Worm (Caenorhabditis elegans) whole organism, L4 larva: ENCODE measurements around the gene ZK250.2.

Source experiments
- aly-2 ChIP-seq: sonication (generic microtip); optimal IDR thresholded peaks from 2 replicates; lab custom pipeline; 2018; ENCODE audit warnings: missing biosample characterization, missing genetic modification characterization
- ceh-62 ChIP-seq: sonication (generic microtip); optimal IDR thresholded peaks from 2 replicates; lab custom pipeline; 2017; ENCODE audit warnings: missing biosample characterization, missing genetic modification characterization
- ces-1 ChIP-seq: fragments of 150-350 bp; sonication (generic microtip); optimal IDR thresholded peaks from 4 replicates; lab custom pipeline; 2014; ENCODE audit warnings: missing biosample characterization, missing genetic modification reagents, missing genetic modification characterization
- dve-1 ChIP-seq: sonication (generic microtip); optimal IDR thresholded peaks from 2 replicates; lab custom pipeline; 2017; ENCODE audit warnings: antibody characterized with exemption, mild to moderate bottlenecking, missing genetic modification characterization, missing compliant biosample characterization; ENCODE audit not compliant: insufficient read depth
- lin-1 ChIP-seq: fragments of 200-800 bp; sonication (Bioruptor generic); IDR thresholded peaks from 2 replicates; pipeline ENCODE4 v1.3.6; 2022; ENCODE audit warnings: missing genetic modification reagents, missing genetic modification characterization, missing compliant biosample characterization
- lin-39 ChIP-seq: fragments of 150-350 bp; optimal IDR thresholded peaks from 2 replicates; lab custom pipeline; 2014; ENCODE audit warnings: missing biosample characterization, missing genetic modification reagents, missing genetic modification characterization
- nhr-11 ChIP-seq: fragments of 150-350 bp; optimal IDR thresholded peaks from 2 replicates; lab custom pipeline; 2014; ENCODE audit warnings: missing biosample characterization, missing genetic modification characterization
- nhr-25 ChIP-seq: sonication (generic microtip); optimal IDR thresholded peaks from 2 replicates; lab custom pipeline; 2017; ENCODE audit warnings: missing genetic modification characterization, mild to moderate bottlenecking, missing compliant biosample characterization, antibody characterized with exemption, moderate library complexity, borderline replicate concordance; ENCODE audit not compliant: insufficient read depth
- nhr-76 ChIP-seq: fragments of 150-350 bp; optimal IDR thresholded peaks from 2 replicates; lab custom pipeline; 2014; ENCODE audit warnings: missing biosample characterization, missing genetic modification characterization
- rbr-2 ChIP-seq: sonication (generic microtip); optimal IDR thresholded peaks from 2 replicates; lab custom pipeline; 2016; ENCODE audit warnings: missing genotype, missing genetic modification characterization, missing compliant biosample characterization
- unc-62 ChIP-seq, 3 experiments: fragments of 150-350 bp in 1 of 3; sonication (generic microtip); optimal IDR thresholded peaks in 2 of 3; peaks in 1 of 3; 1 replicate in 1 of 3; 2 replicates in 2 of 3; lab custom pipeline; 2014 to 2017; ENCODE audit warnings: missing biosample characterization in 3 of 3, missing genetic modification characterization in 3 of 3, missing genetic modification reagents in 3 of 3, missing genotype in 1 of 3
- zag-1 ChIP-seq: fragments of 150-350 bp; optimal IDR thresholded peaks from 2 replicates; lab custom pipeline; 2014; ENCODE audit warnings: missing biosample characterization, missing genetic modification characterization
- zip-11 ChIP-seq: fragments of 200-800 bp; sonication (Bioruptor generic); IDR thresholded peaks from 2 replicates; pipeline ENCODE4 v1.3.6; 2022; ENCODE audit warnings: missing genetic modification characterization, missing compliant biosample characterization

DNA sequence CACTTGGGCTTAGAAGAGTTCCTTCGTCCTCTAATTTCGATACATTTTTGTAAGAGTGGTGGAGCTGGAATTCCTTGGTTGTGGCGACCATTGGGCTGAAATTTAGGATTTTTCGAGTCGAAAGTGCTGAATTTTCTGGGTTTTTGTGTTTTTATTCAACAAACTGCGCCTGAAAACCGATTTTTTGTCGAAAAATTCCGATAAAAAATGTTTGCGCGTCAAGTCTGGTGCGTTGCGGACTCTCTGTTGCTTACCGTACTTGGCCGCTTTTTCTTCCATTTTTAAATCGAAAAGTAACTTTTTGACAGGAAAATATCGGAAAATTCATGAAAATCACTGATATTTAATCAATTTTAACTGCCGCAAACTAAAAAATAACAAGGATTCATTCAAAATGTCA lies 30.6 kb upstream of the ZK250.2 start, which contains the start of gene bath-4:
- no peak for TF ChIP-seq lin-1 (GFP tag; lab: Robert Waterston, UW)
- TF ChIP-seq zag-1, result no peak
- no peak for TF ChIP-seq zip-11 (GFP tag; lab: Robert Waterston, UW)
- TF ChIP-seq nhr-11 (tag; lab: Kevin White, UChicago), result no peak
- no peak for TF ChIP-seq aly-2 (tag; lab: Kevin White, UChicago)
- no peak for TF ChIP-seq lin-39
- no peak for TF ChIP-seq ces-1 (GFP tag; lab: Kevin White, UChicago)
- TF ChIP-seq nhr-25 (tag; lab: Kevin White, UChicago), result no peak
- no peak for TF ChIP-seq unc-62 (GFP tag; optimal IDR thresholded peaks at IDR 0.05 in 1 of 2; lab: Kevin White, UChicago)
- TF ChIP-seq unc-62 (tag; optimal IDR thresholded peaks at IDR 0.05; lab: Kevin White, UChicago), result no peak
- TF ChIP-seq rbr-2 (tag; lab: Kevin White, UChicago), result no peak
- no peak for TF ChIP-seq dve-1 (tag; lab: Kevin White, UChicago)
- TF ChIP-seq nhr-76 (tag; lab: Kevin White, UChicago), result no peak
- no peak for TF ChIP-seq ceh-62 (tag; lab: Kevin White, UChicago)
